Worm (Caenorhabditis elegans) whole organism, L3 larva: ENCODE results near the gene nhr-147.

Experiments
- elt-2 ChIP-seq: sonication (generic microtip); optimal IDR thresholded peaks from 2 replicates; lab custom pipeline; 2016; ENCODE audit warnings: missing genetic modification reagents, mild to moderate bottlenecking, missing genetic modification characterization, missing compliant biosample characterization
- fkh-10 ChIP-seq: sonication (generic microtip); optimal IDR thresholded peaks from 2 replicates; lab custom pipeline; 2017; ENCODE audit warnings: missing biosample characterization, missing genetic modification reagents, missing genetic modification characterization
- mdl-1 ChIP-seq: fragments of 150-350 bp; optimal IDR thresholded peaks from 2 replicates; lab custom pipeline; 2014; ENCODE audit warnings: missing biosample characterization, missing genetic modification characterization
- nfya-1 ChIP-seq: sonication (generic microtip); optimal IDR thresholded peaks from 2 replicates; lab custom pipeline; 2017; ENCODE audit warnings: missing genetic modification characterization, mild to moderate bottlenecking, missing compliant biosample characterization, antibody characterized with exemption, moderate library complexity; ENCODE audit not compliant: insufficient read depth
- ztf-4 ChIP-seq: fragments of 150-350 bp; optimal IDR thresholded peaks from 2 replicates; lab custom pipeline; 2014; ENCODE audit warnings: missing biosample characterization, missing genetic modification characterization

Gene nhr-147

DNA sequence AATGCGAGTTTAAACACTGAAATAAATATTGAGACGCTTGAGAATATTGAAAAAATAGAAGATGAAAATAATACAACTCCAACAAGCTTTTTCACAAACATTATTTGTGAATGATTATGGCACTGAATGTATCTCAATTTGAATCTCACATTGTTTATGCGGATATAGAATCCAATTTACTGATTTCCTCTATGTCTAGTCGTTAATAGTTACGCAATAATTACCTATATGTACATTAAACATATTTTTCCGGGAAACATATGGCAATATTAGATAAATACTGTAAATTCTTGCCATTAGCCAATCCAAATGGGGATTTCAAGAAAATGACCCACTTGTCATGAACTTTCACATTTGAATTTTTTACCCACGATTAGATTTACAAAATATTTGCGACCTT is 49.8 kb downstream of the nhr-147 start, which contains the start of gene srx-9:
srx-9 (minus strand) TSS at position 101 of the 400 bp plus-strand sequence.
- no peak for TF ChIP-seq mdl-1 (tag; lab: Kevin White, UChicago)
- TF ChIP-seq nfya-1 = no peak
- TF ChIP-seq elt-2 (tag; lab: Kevin White, UChicago) = no peak
- no peak for TF ChIP-seq ztf-4
- TF ChIP-seq fkh-10 (GFP tag; lab: Kevin White, UChicago) = no peak
